Worm (Caenorhabditis elegans): ENCODE data around the gene vamp-7.

DNA sequence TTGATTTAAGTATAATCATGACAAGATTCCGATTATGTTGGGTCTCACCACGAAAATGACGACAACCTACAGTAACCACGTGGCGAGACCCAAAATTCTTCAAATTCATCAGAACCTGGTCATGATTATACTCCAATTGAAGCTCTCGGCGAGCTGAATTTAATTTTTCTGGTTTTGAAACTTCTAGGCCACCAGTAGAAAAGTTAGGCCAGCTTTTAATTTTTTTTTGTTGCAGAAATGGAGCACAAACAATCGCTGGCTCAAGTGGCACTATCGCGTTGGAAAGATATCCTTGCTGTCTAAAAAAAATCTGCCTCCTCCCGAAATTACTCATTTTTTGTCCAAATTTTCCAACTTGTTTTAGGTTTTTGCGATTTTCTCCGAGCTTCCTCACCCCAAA lies 1.3 kb upstream of the vamp-7 start:
- no peak for TF ChIP-seq W03F9.2 (tag; optimal IDR thresholded peaks at IDR 0.05)
- TF ChIP-seq dao-5 (tag; optimal IDR thresholded peaks at IDR 0.05), result no peak
